Fruit fly (Drosophila melanogaster) whole organism, embryonic: Measurements from ENCODE around the gene CG5068.

ENCODE experiments used
- BEAF-32 ChIP-seq: fragments of 200-800 bp; sonication (Bioruptor generic); optimal IDR thresholded peaks from 3 replicates; lab custom pipeline; 2017; ENCODE audit warnings: missing biosample characterization, missing genetic modification characterization, mild to moderate bottlenecking, moderate library complexity, missing genetic modification reagents
- CG10959 ChIP-seq: fragments of 200-800 bp; sonication (Bioruptor generic); IDR thresholded peaks from 2 replicates; pipeline ENCODE4 v1.3.6; 2022; ENCODE audit warnings: missing biosample characterization, missing genetic modification characterization
- CG16815 ChIP-seq: fragments of 200-800 bp; sonication (Bioruptor generic); optimal IDR thresholded peaks from 3 replicates; lab custom pipeline; 2017; ENCODE audit warnings: missing biosample characterization, mild to moderate bottlenecking, missing genetic modification characterization
- CG2129 ChIP-seq: fragments of 200-800 bp; sonication (Bioruptor generic); IDR thresholded peaks from 2 replicates; pipeline ENCODE4 v1.3.6; 2022; ENCODE audit warnings: missing biosample characterization, missing genetic modification characterization; ENCODE audit not compliant: partially characterized antibody
- CG9876 ChIP-seq: fragments of 200-800 bp; sonication (Bioruptor generic); optimal IDR thresholded peaks from 2 replicates; lab custom pipeline; 2016; ENCODE audit warnings: missing biosample characterization, missing genetic modification characterization
- Fer2 ChIP-seq: fragments of 200-800 bp; sonication (Bioruptor generic); optimal IDR thresholded peaks from 2 replicates; lab custom pipeline; 2018; ENCODE audit warnings: missing biosample characterization, mild to moderate bottlenecking, missing genetic modification characterization, moderate library complexity
- Ravus ChIP-seq: fragments of 200-800 bp; sonication (Bioruptor generic); IDR thresholded peaks from 2 replicates; pipeline ENCODE4 v1.3.6; 2022; ENCODE audit warnings: missing biosample characterization, missing genetic modification characterization
- btn ChIP-seq: fragments of 200-800 bp; sonication (Bioruptor generic); optimal IDR thresholded peaks from 2 replicates; lab custom pipeline; 2016; ENCODE audit warnings: missing biosample characterization, missing genetic modification characterization
- nom ChIP-seq: fragments of 200-800 bp; sonication (Bioruptor generic); optimal IDR thresholded peaks from 2 replicates; lab custom pipeline; 2017; ENCODE audit warnings: missing biosample characterization, missing genetic modification characterization, mild to moderate bottlenecking, moderate library complexity, missing genetic modification reagents

DNA sequence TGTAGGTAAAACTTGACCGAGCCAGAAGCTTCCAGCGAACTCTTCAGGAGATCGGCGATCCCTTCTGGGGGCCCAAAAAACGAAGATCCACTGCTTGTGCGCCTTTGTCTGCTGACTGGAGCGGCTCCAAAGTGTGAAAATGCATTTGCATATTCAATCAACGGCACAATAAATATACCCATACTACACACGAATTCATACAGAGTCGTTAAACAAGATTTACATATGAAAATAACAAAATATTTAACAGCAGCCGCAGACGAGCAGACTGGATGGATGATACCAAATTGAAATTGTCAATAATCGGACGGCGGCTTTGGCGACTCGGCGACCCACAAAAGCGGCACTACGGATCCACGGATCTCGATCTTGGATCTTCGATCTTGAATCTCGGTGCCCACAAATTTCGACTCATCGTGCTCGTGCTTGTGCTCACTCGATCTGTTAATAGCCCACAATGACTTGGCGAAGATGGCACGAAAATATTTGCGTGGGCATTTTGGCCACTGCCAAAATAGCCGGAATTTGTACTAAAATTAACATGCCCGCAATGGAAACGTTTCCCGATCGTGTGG, 40.7 kb downstream of the CG5068 start:
- TF ChIP-seq CG16815 (GFP tag; lab: Kevin White, UChicago) (no peak), btn (GFP tag; lab: Kevin White, UChicago) (no peak), Ravus (GFP tag; lab: Robert Waterston, UW) (no peak), nom (GFP tag; lab: Kevin White, UChicago) (no peak), BEAF-32 (GFP tag; lab: Kevin White, UChicago) (no peak), CG10959 (GFP tag; lab: Robert Waterston, UW) (no peak), CG9876 (no peak), CG2129 (GFP tag; lab: Robert Waterston, UW) (no peak), Fer2 (tag; lab: Kevin White, UChicago) (no peak)
